Worm (Caenorhabditis elegans) whole organism, midembryonic: ENCODE data around the gene K12G11.6.

ENCODE experiments used
- T22C8.4 ChIP-seq: fragments of 200-800 bp; sonication (Bioruptor generic); IDR thresholded peaks from 2 replicates; pipeline ENCODE4 v1.3.6; 2022; ENCODE audit warnings: missing genetic modification characterization, missing compliant biosample characterization
- cog-1 ChIP-seq: sonication (generic microtip); optimal IDR thresholded peaks from 2 replicates; lab custom pipeline; 2016; ENCODE audit warnings: missing genetic modification characterization, missing compliant biosample characterization
- flt-1 ChIP-seq: fragments of 200-800 bp; sonication (Bioruptor generic); IDR thresholded peaks from 2 replicates; pipeline ENCODE4 v1.3.6; 2022; ENCODE audit warnings: missing genetic modification characterization, missing compliant biosample characterization
- klf-2 ChIP-seq: fragments of 200-800 bp; sonication (Bioruptor generic); conservative IDR thresholded peaks from 2 replicates; pipeline ENCODE4 v1.3.6; 2022; ENCODE audit warnings: missing genetic modification reagents, missing genetic modification characterization, missing compliant biosample characterization
- med-1 ChIP-seq: sonication (generic microtip); optimal IDR thresholded peaks from 2 replicates; lab custom pipeline; 2017; ENCODE audit warnings: missing genetic modification characterization, mild to moderate bottlenecking, missing compliant biosample characterization, antibody characterized with exemption, missing genetic modification reagents; ENCODE audit not compliant: insufficient read depth
- tab-1 ChIP-seq: fragments of 200-800 bp; sonication (Bioruptor generic); IDR thresholded peaks from 2 replicates; pipeline ENCODE4 v1.3.6; 2022; ENCODE audit warnings: missing genetic modification characterization, missing compliant biosample characterization
- ztf-23 ChIP-seq: fragments of 200-800 bp; sonication (Bioruptor generic); IDR thresholded peaks from 2 replicates; pipeline ENCODE4 v1.3.6; 2022; ENCODE audit warnings: missing genetic modification reagents, missing genetic modification characterization, missing compliant biosample characterization
- ztf-29 ChIP-seq: fragments of 200-800 bp; sonication (Bioruptor generic); IDR thresholded peaks from 2 replicates; pipeline ENCODE4 v1.3.6; 2022; ENCODE audit warnings: missing genetic modification reagents, missing genetic modification characterization, missing compliant biosample characterization

- no peak for TF ChIP-seq klf-2
- no peak for TF ChIP-seq T22C8.4
- TF ChIP-seq med-1 (GFP tag; lab: Kevin White, UChicago), result no peak
- no peak for TF ChIP-seq ztf-23
- no peak for TF ChIP-seq tab-1 (GFP tag; lab: Robert Waterston, UW)
- no peak for TF ChIP-seq flt-1 (GFP tag; lab: Robert Waterston, UW)
- TF ChIP-seq cog-1 (tag; lab: Kevin White, UChicago), result no peak
- TF ChIP-seq ztf-29, result no peak
Measured at ce11 chrV:11945429-11945828, 51.3 kb downstream of the K12G11.6 start.
